Worm (Caenorhabditis elegans) whole organism, mixed stage, embryonic: Measurements from ENCODE around the gene F32D8.12.

Experiments used
- bed-3 ChIP-seq: fragments of 200-800 bp; sonication (Bioruptor generic); optimal IDR thresholded peaks from 3 replicates; lab custom pipeline; 2018; ENCODE audit warnings: mild to moderate bottlenecking, missing genetic modification characterization, moderate library complexity, missing compliant biosample characterization
- elt-3 ChIP-seq: fragments of 150-350 bp; optimal IDR thresholded peaks from 2 replicates; lab custom pipeline; 2014; ENCODE audit warnings: missing biosample characterization, missing genetic modification characterization
- lsy-2 ChIP-seq: fragments of 150-350 bp; optimal IDR thresholded peaks from 2 replicates; lab custom pipeline; 2014; ENCODE audit warnings: missing biosample characterization, missing genetic modification characterization
- nhr-237 ChIP-seq: fragments of 150-350 bp; optimal IDR thresholded peaks from 2 replicates; lab custom pipeline; 2014; ENCODE audit warnings: missing biosample characterization, missing genetic modification characterization
- snpc-4 ChIP-seq: fragments of 150-350 bp; optimal IDR thresholded peaks from 2 replicates; lab custom pipeline; 2014; ENCODE audit warnings: missing biosample characterization, missing genetic modification characterization
- unc-62 ChIP-seq: fragments of 150-350 bp; optimal IDR thresholded peaks from 2 replicates; lab custom pipeline; 2014; ENCODE audit warnings: missing biosample characterization, missing genetic modification reagents, missing genetic modification characterization
- zip-8 ChIP-seq: fragments of 150-350 bp; optimal IDR thresholded peaks from 2 replicates; lab custom pipeline; 2014; ENCODE audit warnings: missing biosample characterization, missing genetic modification characterization

DNA sequence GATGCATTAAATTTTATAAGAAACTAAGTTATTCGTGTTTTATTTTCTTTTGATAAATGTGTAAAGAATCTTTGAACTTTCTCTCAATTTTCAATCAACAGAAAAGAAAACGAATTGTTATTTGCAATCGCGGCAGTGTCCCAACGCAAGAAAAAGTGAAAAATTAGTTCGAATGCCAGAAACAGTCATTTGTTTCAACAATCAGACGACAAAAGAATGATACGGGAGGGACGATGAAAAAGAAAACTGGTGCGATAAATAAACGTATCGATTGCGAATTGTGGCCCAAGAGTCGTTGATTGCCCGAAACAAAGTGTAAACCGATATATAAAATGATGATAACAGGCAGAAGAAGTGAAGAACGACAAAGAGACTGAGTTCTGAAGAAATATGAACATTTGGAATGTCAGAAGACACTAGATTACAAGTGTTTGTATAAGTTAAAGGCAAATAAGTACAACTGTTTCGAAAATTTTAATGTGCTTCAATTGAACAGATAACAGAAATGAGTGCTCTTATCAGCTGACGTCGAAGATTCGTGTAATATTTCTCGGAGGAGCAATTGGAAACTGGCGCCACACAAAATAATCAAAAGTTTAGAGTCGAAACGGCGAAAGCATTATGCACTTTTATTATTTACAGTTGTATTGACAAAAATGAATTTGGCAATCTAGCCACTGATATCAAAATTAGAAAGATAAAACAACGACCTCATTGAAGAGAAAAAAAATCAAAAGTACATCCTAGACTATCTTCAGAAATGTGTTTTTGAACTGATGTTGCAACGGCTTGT is 12.8 kb downstream of the F32D8.12 start:
- TF ChIP-seq nhr-237 (no peak), snpc-4 (tag; lab: Kevin White, UChicago) (no peak), unc-62 (GFP tag; lab: Kevin White, UChicago) (no peak), elt-3 (tag; lab: Kevin White, UChicago) (no peak), lsy-2 (no peak), zip-8 (tag; lab: Kevin White, UChicago) (no peak), bed-3 (GFP tag; lab: Kevin White, UChicago) (no peak)
